Fruit fly (Drosophila melanogaster): ENCODE measurements around the gene Mcm2.
A peak's percentile ranks its signal among the peaks of the same experiment; 100 is the strongest.

The Mcm2 gene

dm6 chr3R:8215528-8216189 lies 49.1 kb upstream of the Mcm2 start:
- TF ChIP-seq Deaf1 (tag; optimal IDR thresholded peaks at IDR 0.05) (peak; percentile 47), CG10274 (GFP tag; optimal IDR thresholded peaks at IDR 0.05) (no peak), grn (GFP tag; optimal IDR thresholded peaks at IDR 0.05) (peak; percentile 98)

- TF ChIP-seq CG14860 (GFP tag; IDR thresholded peaks at IDR 0.05; ENCODE audit: partially characterized antibody) (peak; percentile 37; the same call in 1 of the 3 replicates), Bteb2 (GFP tag; optimal IDR thresholded peaks at IDR 0.05) (no peak), Dref (GFP tag; IDR thresholded peaks at IDR 0.05) (peak; percentile 82), mam (GFP tag; optimal IDR thresholded peaks at IDR 0.05) (no peak), CG7372 (GFP tag; IDR thresholded peaks at IDR 0.05) (no peak), sima (GFP tag; optimal IDR thresholded peaks at IDR 0.05) (no peak), Nf-YA (GFP tag; IDR thresholded peaks at IDR 0.05) (no peak), Oli (tag; optimal IDR thresholded peaks at IDR 0.05) (no peak), Hey (tag; optimal IDR thresholded peaks at IDR 0.05) (no peak), CG9609 (GFP tag; optimal IDR thresholded peaks at IDR 0.05) (no peak), cas (GFP tag; IDR thresholded peaks at IDR 0.05) (no peak), ATbp (GFP tag; optimal IDR thresholded peaks at IDR 0.05) (no peak), CG11504 (tag; optimal IDR thresholded peaks at IDR 0.05) (no peak), CG10543 (GFP tag; optimal IDR thresholded peaks at IDR 0.05) (no peak), Hmr (GFP tag; optimal IDR thresholded peaks at IDR 0.05) (no peak), da (GFP tag; optimal IDR thresholded peaks at IDR 0.05) (no peak), CG6765 (GFP tag; optimal IDR thresholded peaks at IDR 0.05) (no peak), CG34376 (GFP tag; optimal IDR thresholded peaks at IDR 0.05) (no peak), dysf (GFP tag; IDR thresholded peaks at IDR 0.05) (no peak), HHEX (GFP tag; optimal IDR thresholded peaks at IDR 0.05) (no peak), CG9817 (tag; optimal IDR thresholded peaks at IDR 0.05) (no peak), CG18011 (GFP tag; optimal IDR thresholded peaks at IDR 0.05) (no peak), CG16863 (GFP tag; optimal IDR thresholded peaks at IDR 0.05) (no peak), fd102C (GFP tag; optimal IDR thresholded peaks at IDR 0.05) (no peak), ap (GFP tag; IDR thresholded peaks at IDR 0.05) (no peak), slou (GFP tag; optimal IDR thresholded peaks at IDR 0.05) (no peak), br (optimal IDR thresholded peaks at IDR 0.05) (no peak), ro (GFP tag; IDR thresholded peaks at IDR 0.05) (no peak), MBD-R2 (GFP tag; IDR thresholded peaks at IDR 0.05) (peak; percentile 50), CG10959 (GFP tag; IDR thresholded peaks at IDR 0.05) (no peak), bab2 (GFP tag; optimal IDR thresholded peaks at IDR 0.05) (no peak), CG2202 (tag; optimal IDR thresholded peaks at IDR 0.05) (no peak), Fer3 (tag; optimal IDR thresholded peaks at IDR 0.05) (no peak), fru (optimal IDR thresholded peaks at IDR 0.05) (no peak), CG17361 (GFP tag; IDR thresholded peaks at IDR 0.05) (no peak), CG3065 (GFP tag; optimal IDR thresholded peaks at IDR 0.05) (no peak), sqz (GFP tag; optimal IDR thresholded peaks at IDR 0.05) (no peak), CG16815 (GFP tag; optimal IDR thresholded peaks at IDR 0.05) (no peak), gsb-n (tag; optimal IDR thresholded peaks at IDR 0.05) (no peak), CG12071 (GFP tag; optimal IDR thresholded peaks at IDR 0.05) (no peak), salm (tag; optimal IDR thresholded peaks at IDR 0.05) (no peak), slbo (GFP tag; IDR thresholded peaks at IDR 0.05) (no peak), Usf (GFP tag; optimal IDR thresholded peaks at IDR 0.05) (no peak), ranshi (GFP tag; IDR thresholded peaks at IDR 0.05) (no peak), CG30020 (tag; optimal IDR thresholded peaks at IDR 0.05) (no peak), unc-4 (GFP tag; IDR thresholded peaks at IDR 0.05; ENCODE audit: partially characterized antibody) (peak; percentile 61), CG18764 (GFP tag; optimal IDR thresholded peaks at IDR 0.05) (no peak)
These were observed 47.0 kb upstream of the Mcm2 start, which contains the start of gene CG7800 for dm6 chr3R:8217727-8218126. TSS of gene CG7800 (plus strand) at chr3R:8217957.

All from whole organism, embryonic.